Fruit fly (Drosophila melanogaster) Kc167 (cell line): ENCODE measurements around the gene CG14419.

Experiments
- Myc ChIP-seq: fragments of >200 bp; optimal IDR thresholded peaks from 2 replicates; lab custom pipeline; 2017; ENCODE audit warnings: missing external identifiers
- Sin3A ChIP-seq: fragments of >200 bp; optimal IDR thresholded peaks from 2 replicates; lab custom pipeline; 2018; ENCODE audit warnings: missing external identifiers
- h ChIP-seq: fragments of >200 bp; optimal IDR thresholded peaks from 3 replicates; lab custom pipeline; 2018; ENCODE audit warnings: missing external identifiers
- insv ChIP-seq: fragments of >200 bp; optimal IDR thresholded peaks from 3 replicates; lab custom pipeline; 2018; ENCODE audit warnings: missing external identifiers
- psq ChIP-seq: fragments of >200 bp; optimal IDR thresholded peaks from 2 replicates; lab custom pipeline; 2017; ENCODE audit warnings: missing external identifiers
- ttk ChIP-seq: sonication (Bioruptor generic); optimal IDR thresholded peaks from 2 replicates; lab custom pipeline; 2017; ENCODE audit warnings: missing external identifiers

The CG14419 gene

DNA sequence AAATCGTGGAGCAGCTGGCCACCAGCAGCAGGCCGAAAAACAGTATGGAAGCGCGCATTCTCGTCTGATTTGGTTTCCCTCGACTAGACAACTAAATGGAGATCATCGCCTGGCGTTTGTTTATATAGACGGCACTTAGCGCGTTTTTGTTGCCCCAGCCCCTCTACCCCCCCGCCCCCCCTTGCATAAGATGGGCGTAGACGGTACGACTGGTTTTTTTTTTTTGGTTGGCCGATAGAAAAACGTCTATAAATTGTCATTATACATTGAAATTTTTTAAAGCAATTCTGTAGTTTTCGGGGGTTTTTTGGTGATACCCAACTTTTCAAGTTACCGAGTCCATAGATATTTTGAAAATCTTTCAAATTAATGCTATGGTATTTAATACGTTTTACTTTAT is at the start of gene CG14419:
TSS of gene CG14419 (minus strand) at position 101 of the 400 bp plus-strand sequence.
- TF ChIP-seq h (no peak), psq (lab: Kevin White, UChicago) (no peak), ttk (lab: Kevin White, UChicago) (no peak), Sin3A (lab: Kevin White, UChicago) (no peak), insv (no peak), Myc (lab: Kevin White, UChicago) (no peak)

DNA sequence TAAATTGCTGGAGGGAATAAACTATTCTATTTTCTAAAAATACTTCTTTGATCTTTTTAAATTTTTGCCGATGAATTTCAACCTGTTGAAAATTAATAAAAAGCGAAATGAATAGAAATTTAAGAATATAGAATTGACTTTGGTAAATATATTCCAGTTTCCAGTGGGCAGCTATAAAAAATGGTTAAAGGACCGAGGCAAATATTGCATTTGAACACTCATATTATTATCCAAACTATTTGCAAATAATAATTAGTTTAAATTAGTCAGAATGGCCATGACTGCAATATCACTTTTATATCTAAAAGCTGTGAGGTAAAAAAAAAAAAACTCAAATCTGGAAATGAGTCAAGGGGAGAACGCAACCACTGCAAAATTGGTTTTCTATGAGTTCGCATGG is 49.1 kb upstream of the CG14419 start, which contains the start of gene CG3592:
TSS of gene CG3592 (plus strand) at position 301 of the 400 bp plus-strand sequence.
- TF ChIP-seq h (no peak), psq (lab: Kevin White, UChicago) (no peak), insv (no peak), Myc (lab: Kevin White, UChicago) (no peak), ttk (lab: Kevin White, UChicago) (no peak), Sin3A (lab: Kevin White, UChicago) (no peak)

DNA sequence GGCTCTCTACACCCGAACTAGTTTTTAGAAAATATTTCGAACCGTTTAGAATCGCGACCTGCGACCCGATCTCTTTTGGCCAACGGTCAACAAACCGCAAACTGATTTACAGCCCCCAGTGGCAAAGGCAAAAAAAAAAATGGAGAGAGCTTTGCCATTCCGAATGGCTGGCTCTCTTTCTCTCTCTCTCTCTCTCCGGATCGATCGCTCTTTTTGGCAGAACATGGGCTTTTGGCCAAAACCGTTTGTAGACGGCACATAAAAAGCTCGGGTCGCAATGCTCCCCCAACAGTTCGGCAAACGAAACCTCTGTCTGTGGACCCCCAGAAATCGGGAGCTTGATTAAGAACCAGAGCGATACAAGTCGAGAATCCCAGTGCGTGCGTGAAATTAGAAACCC is 43.8 kb upstream of the CG14419 start, which contains the start of gene CG32793:
TSS of gene CG32793 (plus strand) at position 301 of the 400 bp plus-strand sequence.
- no peak for TF ChIP-seq psq (lab: Kevin White, UChicago)
- no peak for TF ChIP-seq Sin3A (lab: Kevin White, UChicago)
- TF ChIP-seq h = no peak
- TF ChIP-seq insv = no peak
- TF ChIP-seq ttk (lab: Kevin White, UChicago) = no peak
- TF ChIP-seq Myc (lab: Kevin White, UChicago) = no peak

DNA sequence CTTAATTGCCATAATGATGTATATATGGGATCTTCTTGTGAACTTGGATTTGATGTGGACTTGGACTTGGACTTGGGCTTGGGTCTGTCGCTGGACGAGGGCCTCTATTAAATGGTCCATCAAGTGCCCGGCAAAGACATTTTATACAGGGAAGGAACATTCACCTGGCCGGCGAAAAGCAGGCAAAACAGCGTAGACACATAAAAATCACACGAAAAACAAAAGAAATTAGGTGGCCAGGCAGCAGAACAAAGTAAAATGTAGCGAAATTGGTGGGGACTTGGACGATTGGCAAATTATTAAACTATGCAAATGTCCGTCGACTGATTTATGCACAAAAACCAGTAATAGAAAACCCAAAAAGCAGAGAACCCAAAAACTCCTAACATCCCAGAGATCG is 41.4 kb upstream of the CG14419 start, which contains the start of gene CG14424:
TSS of gene CG14424 (minus strand) at position 101 of the 400 bp plus-strand sequence.
- TF ChIP-seq Myc (lab: Kevin White, UChicago) (no peak), insv (no peak), Sin3A (lab: Kevin White, UChicago) (no peak), psq (lab: Kevin White, UChicago) (no peak), ttk (lab: Kevin White, UChicago) (no peak), h (no peak)

DNA sequence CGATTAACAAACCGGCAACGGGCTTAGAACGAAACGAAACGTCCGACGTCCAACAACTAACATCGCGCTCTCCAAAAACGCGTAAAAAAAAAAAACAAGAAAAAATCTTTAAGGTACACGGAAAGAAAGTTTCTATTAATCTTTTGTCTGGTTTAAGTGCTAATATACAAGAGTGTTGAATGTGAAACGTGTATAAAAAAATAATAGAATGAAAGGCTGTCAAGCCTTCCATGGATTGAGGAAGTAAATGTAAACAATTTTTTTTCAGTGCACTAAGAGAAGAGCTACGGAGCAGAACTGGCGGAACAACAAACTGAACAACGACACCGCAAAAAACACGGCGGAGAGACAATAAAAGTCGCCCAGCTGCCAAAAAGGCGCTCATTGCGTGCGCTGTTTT is 34.0 kb upstream of the CG14419 start, which contains the start of gene CG3588:
TSS of gene CG3588 (plus strand) at position 29 of the 400 bp plus-strand sequence.
- no peak for TF ChIP-seq insv
- no peak for TF ChIP-seq Myc (lab: Kevin White, UChicago)
- TF ChIP-seq ttk (lab: Kevin White, UChicago) = no peak
- no peak for TF ChIP-seq psq (lab: Kevin White, UChicago)
- TF ChIP-seq h = no peak
- no peak for TF ChIP-seq Sin3A (lab: Kevin White, UChicago)

DNA sequence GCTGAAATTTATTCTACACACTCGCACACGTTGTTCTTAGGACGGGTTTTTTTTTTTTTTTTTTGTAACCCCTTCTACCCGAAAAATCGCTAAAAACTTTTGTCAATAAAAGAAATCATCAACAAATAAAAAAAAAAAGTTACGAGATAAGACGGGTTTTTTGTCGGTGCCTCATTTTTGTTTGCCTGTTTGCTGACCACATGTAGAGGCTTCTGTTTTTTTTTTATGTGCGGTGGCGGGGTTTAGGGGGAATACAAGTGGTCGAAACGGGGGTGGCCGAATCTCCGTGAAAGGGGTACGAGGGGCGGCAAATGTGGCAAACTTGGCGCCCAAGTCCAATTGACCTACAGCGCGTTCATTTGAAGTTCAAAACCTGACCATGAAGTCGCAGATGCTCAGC is 32.8 kb upstream of the CG14419 start:
- TF ChIP-seq psq (lab: Kevin White, UChicago) (no peak), h (no peak), Sin3A (lab: Kevin White, UChicago) (no peak)

DNA sequence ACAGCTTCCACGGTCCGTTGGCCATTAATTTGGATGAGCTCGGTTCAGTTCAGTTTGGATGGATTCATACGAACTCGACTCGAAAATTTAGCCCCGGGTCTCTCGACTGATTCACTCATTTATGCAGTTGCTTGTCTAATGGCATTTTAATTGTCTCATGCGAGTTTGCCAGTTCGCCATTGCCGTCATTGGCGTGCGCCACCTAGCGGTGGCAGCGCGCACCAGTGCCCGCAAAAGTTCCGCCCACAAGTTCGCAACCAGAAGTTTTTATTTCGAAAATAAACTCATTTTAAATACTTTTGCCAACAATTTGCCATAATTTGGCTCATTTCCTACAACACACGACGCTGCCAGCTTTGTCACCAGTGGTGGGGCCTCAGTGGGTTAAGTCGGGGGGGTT is 29.4 kb upstream of the CG14419 start:
- no peak for TF ChIP-seq ttk (lab: Kevin White, UChicago)
- no peak for TF ChIP-seq h
- no peak for TF ChIP-seq Sin3A (lab: Kevin White, UChicago)
- no peak for TF ChIP-seq insv
- TF ChIP-seq psq (lab: Kevin White, UChicago) = no peak
- TF ChIP-seq Myc (lab: Kevin White, UChicago) = no peak

DNA sequence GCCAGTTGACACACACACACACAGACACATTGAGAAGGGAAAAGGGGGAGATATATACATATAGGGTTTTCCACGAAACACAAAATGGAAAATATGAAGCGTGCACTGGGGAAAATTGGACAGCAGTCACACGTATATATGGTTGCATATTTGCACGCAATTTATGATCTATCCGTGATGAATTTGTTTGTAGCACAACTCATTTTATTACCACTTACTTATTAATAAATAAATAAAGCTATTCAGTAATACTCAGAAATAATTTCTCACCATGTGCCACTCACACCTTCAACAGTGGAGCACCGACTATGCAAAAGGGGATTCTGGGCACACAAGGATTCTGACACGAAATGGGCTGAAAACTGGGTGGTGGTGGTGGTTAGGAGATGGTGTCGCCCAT is 28.4 kb upstream of the CG14419 start:
- TF ChIP-seq Sin3A (lab: Kevin White, UChicago) = no peak
- no peak for TF ChIP-seq Myc (lab: Kevin White, UChicago)
- TF ChIP-seq ttk (lab: Kevin White, UChicago) = no peak
- no peak for TF ChIP-seq psq (lab: Kevin White, UChicago)
- TF ChIP-seq h = no peak
- TF ChIP-seq insv = no peak

DNA sequence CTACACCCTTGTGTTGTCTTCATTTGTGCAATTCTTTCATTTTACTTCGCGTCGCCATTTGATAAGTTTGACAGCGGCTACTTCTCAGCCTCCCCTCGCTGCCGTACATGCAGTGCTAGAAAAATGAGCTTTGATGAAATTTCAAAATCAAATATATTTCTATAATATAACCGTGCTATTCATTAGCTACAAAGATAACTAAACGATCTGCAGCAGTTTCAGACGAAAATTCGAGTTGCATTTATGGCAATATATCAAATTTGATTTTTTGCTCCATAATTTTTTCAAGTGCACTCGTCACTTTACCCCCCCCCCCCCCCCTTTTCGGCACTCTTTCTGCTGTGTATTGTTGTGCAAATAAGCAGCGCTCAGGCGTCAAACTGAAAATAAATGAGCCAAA is 26.9 kb upstream of the CG14419 start:
- TF ChIP-seq Sin3A (lab: Kevin White, UChicago) = no peak
- TF ChIP-seq psq (lab: Kevin White, UChicago) = no peak
- no peak for TF ChIP-seq ttk (lab: Kevin White, UChicago)
- TF ChIP-seq h = no peak
- TF ChIP-seq Myc (lab: Kevin White, UChicago) = no peak
- no peak for TF ChIP-seq insv

DNA sequence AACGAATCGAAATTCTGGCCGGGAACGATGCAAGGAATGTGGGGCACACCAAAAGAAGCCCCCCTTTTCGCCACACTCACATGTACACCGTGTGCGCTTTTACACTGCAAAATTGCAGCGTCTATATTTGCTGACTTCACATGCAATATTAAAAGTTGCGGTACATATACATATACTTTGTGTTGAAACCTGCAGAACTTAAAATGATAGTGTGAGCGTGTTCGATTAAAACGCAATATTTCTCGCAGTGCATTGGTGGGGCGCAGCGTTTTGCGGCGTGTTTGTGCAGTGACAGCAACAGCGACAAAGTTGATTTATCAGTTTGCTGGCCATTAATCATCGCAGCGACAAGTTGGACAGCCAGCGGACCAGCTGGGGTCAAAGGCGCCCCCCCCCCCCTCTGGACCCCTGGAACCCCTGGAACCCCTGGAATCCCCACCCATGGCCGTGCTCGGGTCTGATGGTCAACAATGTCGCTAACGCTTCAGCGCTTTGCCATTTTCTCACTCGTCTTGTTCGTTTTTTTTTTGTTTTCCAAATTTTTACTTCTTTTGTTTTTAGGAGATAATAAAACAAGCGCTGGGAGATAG is 21.5 kb upstream of the CG14419 start:
- TF ChIP-seq Myc (lab: Kevin White, UChicago) = no peak

DNA sequence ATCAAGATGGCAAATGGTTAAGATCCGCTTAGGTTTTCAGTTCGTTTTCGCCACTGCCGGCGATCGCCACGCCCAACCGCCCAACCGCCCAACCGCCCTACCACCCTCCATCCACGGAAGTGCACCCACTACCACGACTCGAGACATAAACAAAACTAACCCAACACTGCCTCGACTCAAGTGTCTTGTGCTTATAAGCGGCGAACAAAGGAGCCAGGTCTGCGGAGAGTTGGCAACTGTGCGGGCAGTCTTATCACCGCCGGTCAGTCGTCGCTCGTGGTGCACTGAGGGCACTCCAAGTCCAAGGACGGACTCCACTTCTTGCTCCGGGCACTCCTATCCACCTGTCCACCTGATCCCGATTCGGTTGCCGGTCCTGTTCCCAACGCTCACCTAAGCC is 4.8 kb upstream of the CG14419 start, which contains the start of gene CG3526:
TSS of gene CG3526 (plus strand) at position 301 of the 400 bp plus-strand sequence.
- TF ChIP-seq Myc (lab: Kevin White, UChicago) = no peak
- no peak for TF ChIP-seq h
- no peak for TF ChIP-seq insv
- no peak for TF ChIP-seq psq (lab: Kevin White, UChicago)
- no peak for TF ChIP-seq ttk (lab: Kevin White, UChicago)
- TF ChIP-seq Sin3A (lab: Kevin White, UChicago) = no peak

DNA sequence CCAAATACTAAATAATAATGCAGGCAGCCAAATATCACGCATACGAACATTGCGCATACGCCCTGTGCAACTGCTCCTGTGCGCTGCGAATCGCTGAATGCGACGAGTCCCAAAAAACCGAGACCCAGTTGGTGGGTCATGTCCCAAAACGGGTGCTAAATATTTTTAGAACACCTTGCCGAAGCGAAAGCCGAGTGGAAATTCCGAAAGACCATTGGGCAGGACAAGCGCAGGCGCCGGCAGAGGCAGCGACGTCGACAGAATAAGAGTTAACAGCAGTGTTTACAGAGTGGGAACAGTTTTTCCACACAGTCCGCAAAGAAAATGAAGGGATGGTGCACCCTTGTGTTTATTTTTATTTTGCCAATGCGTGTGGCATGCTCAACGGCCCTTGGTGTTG is 2.5 kb upstream of the CG14419 start:
- TF ChIP-seq ttk (lab: Kevin White, UChicago) (no peak), h (no peak), Myc (lab: Kevin White, UChicago) (no peak), psq (lab: Kevin White, UChicago) (no peak), Sin3A (lab: Kevin White, UChicago) (no peak), insv (no peak)

DNA sequence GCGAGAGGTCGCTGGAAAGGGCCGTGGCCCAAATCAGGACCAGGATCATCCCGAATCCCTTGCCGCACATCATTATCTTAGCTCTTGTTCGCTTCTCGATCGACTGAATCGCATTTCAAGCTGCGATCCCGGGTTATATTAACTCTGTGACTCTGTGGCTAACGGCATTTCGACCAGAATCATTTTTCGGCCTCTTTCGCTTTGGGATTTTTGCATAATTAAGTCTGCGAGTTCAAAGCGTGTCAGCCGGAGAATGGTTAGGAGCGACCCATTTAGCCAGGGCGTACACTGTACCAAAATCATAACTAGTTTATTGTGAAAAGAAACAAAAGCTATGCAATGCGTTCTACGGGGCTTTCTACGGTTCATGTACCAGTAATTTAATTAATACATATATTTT is 2.2 kb downstream of the CG14419 start, which contains the start of gene CG14418:
TSS of gene CG14418 (minus strand) at position 101 of the 400 bp plus-strand sequence.
- no peak for TF ChIP-seq psq (lab: Kevin White, UChicago)
- no peak for TF ChIP-seq h
- no peak for TF ChIP-seq insv
- no peak for TF ChIP-seq Sin3A (lab: Kevin White, UChicago)
- no peak for TF ChIP-seq Myc (lab: Kevin White, UChicago)
- TF ChIP-seq ttk (lab: Kevin White, UChicago) = no peak
